Worm (Caenorhabditis elegans): Measurements from ENCODE around the gene math-28.

- TF ChIP-seq sptf-1 (tag; optimal IDR thresholded peaks at IDR 0.05) (no peak), nhr-237 (tag; optimal IDR thresholded peaks at IDR 0.05) (no peak), sem-2 (GFP tag; optimal IDR thresholded peaks at IDR 0.05) (no peak), snpc-4 (tag; optimal IDR thresholded peaks at IDR 0.05) (no peak), pha-4 (tag; optimal IDR thresholded peaks at IDR 0.05) (no peak)
These were observed 24.3 kb upstream of the math-28 start, which contains the start of the genes irld-9 and irld-33 for ce11 chrII:1738844-1739243.
